Worm (Caenorhabditis elegans): ENCODE data around the gene F28C6.5.

- TF ChIP-seq nhr-77 (tag; optimal IDR thresholded peaks at IDR 0.05) = no peak
- no peak for TF ChIP-seq sea-2 (GFP tag; optimal IDR thresholded peaks at IDR 0.05)
Observed at ce11 chrII:8559188-8559587, 40.1 kb upstream of the F28C6.5 start.

Data from whole organism, L3 larva.